Fruit fly (Drosophila melanogaster) whole organism, prepupa: ENCODE data around the gene mv.
A peak's percentile ranks its signal among the peaks of the same experiment; 100 is the strongest.

Experiments
- Blimp-1 ChIP-seq: fragments of 200-800 bp; sonication (Bioruptor generic); optimal IDR thresholded peaks from 3 replicates; lab custom pipeline; 2017; ENCODE audit warnings: missing biosample characterization, missing genetic modification characterization, mild to moderate bottlenecking, moderate library complexity, missing genetic modification reagents
- CG11294 ChIP-seq: fragments of 200-800 bp; sonication (Bioruptor generic); IDR thresholded peaks from 2 replicates; pipeline ENCODE4 v1.3.6; 2022; ENCODE audit warnings: missing biosample characterization, missing genetic modification characterization
- CG11762 ChIP-seq: fragments of 200-800 bp; sonication (Bioruptor generic); optimal IDR thresholded peaks from 3 replicates; lab custom pipeline; 2016; ENCODE audit warnings: missing biosample characterization, missing genetic modification characterization; ENCODE audit not compliant: insufficient read depth
- CG15336 ChIP-seq: fragments of 200-800 bp; sonication (Bioruptor generic); IDR thresholded peaks from 2 replicates; pipeline ENCODE4 v1.3.6; 2022; ENCODE audit warnings: missing biosample characterization, missing genetic modification characterization
- CG1621 ChIP-seq: fragments of 200-800 bp; sonication (Bioruptor generic); optimal IDR thresholded peaks from 3 replicates; lab custom pipeline; 2018; ENCODE audit warnings: missing biosample characterization, mild to moderate bottlenecking, missing genetic modification characterization
- CG3032 ChIP-seq: fragments of 200-800 bp; optimal IDR thresholded peaks from 2 replicates; lab custom pipeline; 2019; ENCODE audit warnings: missing biosample characterization, mild to moderate bottlenecking, missing genetic modification characterization, moderate library complexity
- CG31627 ChIP-seq: fragments of 200-800 bp; sonication (Bioruptor generic); optimal IDR thresholded peaks from 3 replicates; lab custom pipeline; 2016; ENCODE audit warnings: missing biosample characterization, missing genetic modification characterization
- CG32006 ChIP-seq: fragments of 200-800 bp; sonication (Bioruptor generic); optimal IDR thresholded peaks from 3 replicates; lab custom pipeline; 2017; ENCODE audit warnings: missing biosample characterization, mild to moderate bottlenecking, missing genetic modification characterization
- CG34406 ChIP-seq: fragments of 200-800 bp; sonication (Bioruptor generic); optimal IDR thresholded peaks from 3 replicates; lab custom pipeline; 2016; ENCODE audit warnings: missing biosample characterization, missing genetic modification characterization
- CG3919 ChIP-seq: fragments of 200-800 bp; sonication (Bioruptor generic); optimal IDR thresholded peaks from 3 replicates; lab custom pipeline; 2016; ENCODE audit warnings: missing biosample characterization, missing genetic modification characterization
- CG6163 ChIP-seq: fragments of 200-800 bp; sonication (Bioruptor generic); IDR thresholded peaks from 3 replicates; pipeline ENCODE4 v1.3.6; 2022; ENCODE audit warnings: missing biosample characterization, missing genetic modification characterization
- CG6276 ChIP-seq: fragments of 200-800 bp; sonication (Bioruptor generic); optimal IDR thresholded peaks from 2 replicates; lab custom pipeline; 2017; ENCODE audit warnings: missing biosample characterization, mild to moderate bottlenecking, missing genetic modification characterization
- CG6792 ChIP-seq: fragments of 200-800 bp; sonication (Bioruptor generic); optimal IDR thresholded peaks from 3 replicates; lab custom pipeline; 2016; ENCODE audit warnings: missing biosample characterization, missing genetic modification characterization
- CG6808 ChIP-seq: fragments of 200-800 bp; sonication (Bioruptor generic); optimal IDR thresholded peaks from 3 replicates; lab custom pipeline; 2017; ENCODE audit warnings: missing biosample characterization, missing genetic modification characterization, mild to moderate bottlenecking, moderate library complexity, missing genetic modification reagents
- CG6854 ChIP-seq: fragments of 200-800 bp; sonication (Bioruptor generic); optimal IDR thresholded peaks from 2 replicates; lab custom pipeline; 2017; ENCODE audit warnings: missing biosample characterization, mild to moderate bottlenecking, missing genetic modification characterization
- CG7368 ChIP-seq: fragments of 200-800 bp; sonication (Bioruptor generic); optimal IDR thresholded peaks from 3 replicates; lab custom pipeline; 2016; ENCODE audit warnings: missing biosample characterization, missing genetic modification characterization
- CG9139 ChIP-seq: fragments of 200-800 bp; sonication (Bioruptor generic); optimal IDR thresholded peaks from 3 replicates; lab custom pipeline; 2017; ENCODE audit warnings: missing biosample characterization, mild to moderate bottlenecking, missing genetic modification characterization
- Eip75B ChIP-seq: fragments of 200-800 bp; sonication (Bioruptor generic); optimal IDR thresholded peaks from 3 replicates; lab custom pipeline; 2016; ENCODE audit warnings: missing biosample characterization, missing genetic modification characterization
- Eip78C ChIP-seq: fragments of 200-800 bp; sonication (Bioruptor generic); peaks from one replicate; lab custom pipeline; 2016; ENCODE audit warnings: missing biosample characterization, missing genetic modification characterization
- Gug ChIP-seq: fragments of 200-800 bp; sonication (Bioruptor generic); IDR thresholded peaks from 2 replicates; pipeline ENCODE4 v1.3.6; 2022; ENCODE audit warnings: missing biosample characterization, missing genetic modification characterization
- Hr4 ChIP-seq: fragments of 200-800 bp; sonication (Bioruptor generic); optimal IDR thresholded peaks from 3 replicates; lab custom pipeline; 2016; ENCODE audit warnings: missing biosample characterization, missing genetic modification characterization
- Met ChIP-seq: fragments of 200-800 bp; sonication (Bioruptor generic); optimal IDR thresholded peaks from 3 replicates; lab custom pipeline; 2016; ENCODE audit warnings: missing biosample characterization, missing genetic modification characterization
- Smox ChIP-seq: fragments of 200-800 bp; sonication (Bioruptor generic); optimal IDR thresholded peaks from 3 replicates; lab custom pipeline; 2016; ENCODE audit warnings: missing biosample characterization, missing genetic modification characterization
- Sox102F ChIP-seq: fragments of 200-800 bp; sonication (Bioruptor generic); optimal IDR thresholded peaks from 2 replicates; lab custom pipeline; 2016; ENCODE audit warnings: missing biosample characterization, mild to moderate bottlenecking, missing genetic modification characterization
- Sox14 ChIP-seq: fragments of 200-800 bp; sonication (Bioruptor generic); optimal IDR thresholded peaks from 3 replicates; lab custom pipeline; 2016; ENCODE audit warnings: missing biosample characterization, missing genetic modification characterization
- achi ChIP-seq: fragments of 200-800 bp; sonication (Bioruptor generic); optimal IDR thresholded peaks from 3 replicates; lab custom pipeline; 2016; ENCODE audit warnings: missing biosample characterization, missing genetic modification characterization
- acj6 ChIP-seq: fragments of 200-800 bp; sonication (Bioruptor generic); optimal IDR thresholded peaks from 3 replicates; lab custom pipeline; 2016; ENCODE audit warnings: missing biosample characterization, missing genetic modification characterization
- cyc ChIP-seq: fragments of 200-800 bp; sonication (Bioruptor generic); optimal IDR thresholded peaks from 3 replicates; lab custom pipeline; 2016; ENCODE audit warnings: missing biosample characterization, missing genetic modification characterization
- dac ChIP-seq: fragments of 200-800 bp; sonication (Bioruptor generic); optimal IDR thresholded peaks from 2 replicates; lab custom pipeline; 2017; ENCODE audit warnings: missing biosample characterization, mild to moderate bottlenecking, missing genetic modification characterization
- esn ChIP-seq: fragments of 200-800 bp; sonication (Bioruptor generic); optimal IDR thresholded peaks from 2 replicates; lab custom pipeline; 2016; ENCODE audit warnings: missing biosample characterization, mild to moderate bottlenecking, missing genetic modification characterization, moderate library complexity
- fd59A ChIP-seq: fragments of 200-800 bp; sonication (Bioruptor generic); optimal IDR thresholded peaks from 2 replicates; lab custom pipeline; 2017; ENCODE audit warnings: missing biosample characterization, mild to moderate bottlenecking, missing genetic modification characterization, missing genetic modification reagents
- fkh ChIP-seq: fragments of 200-800 bp; sonication (Bioruptor generic); optimal IDR thresholded peaks from 3 replicates; lab custom pipeline; 2017; ENCODE audit warnings: missing biosample characterization, mild to moderate bottlenecking, missing genetic modification characterization, moderate library complexity
- lz ChIP-seq: fragments of 200-800 bp; sonication (Bioruptor generic); optimal IDR thresholded peaks from 3 replicates; lab custom pipeline; 2016; ENCODE audit warnings: missing biosample characterization, missing genetic modification characterization
- net ChIP-seq: fragments of 200-800 bp; sonication (Bioruptor generic); optimal IDR thresholded peaks from 3 replicates; lab custom pipeline; 2016; ENCODE audit warnings: missing biosample characterization, missing genetic modification characterization
- ss ChIP-seq, 2 experiments: fragments of 200-800 bp; sonication (Bioruptor generic); optimal IDR thresholded peaks; 2 replicates in 1 of 2; 3 replicates in 1 of 2; lab custom pipeline; 2017 to 2018; ENCODE audit warnings: mild to moderate bottlenecking in 2 of 2, missing biosample characterization in 2 of 2, missing genetic modification characterization in 2 of 2, moderate library complexity in 1 of 2
- topi ChIP-seq: fragments of 200-800 bp; sonication (Bioruptor generic); optimal IDR thresholded peaks from 3 replicates; lab custom pipeline; 2016; ENCODE audit warnings: missing biosample characterization, missing genetic modification characterization

mv gene

DNA sequence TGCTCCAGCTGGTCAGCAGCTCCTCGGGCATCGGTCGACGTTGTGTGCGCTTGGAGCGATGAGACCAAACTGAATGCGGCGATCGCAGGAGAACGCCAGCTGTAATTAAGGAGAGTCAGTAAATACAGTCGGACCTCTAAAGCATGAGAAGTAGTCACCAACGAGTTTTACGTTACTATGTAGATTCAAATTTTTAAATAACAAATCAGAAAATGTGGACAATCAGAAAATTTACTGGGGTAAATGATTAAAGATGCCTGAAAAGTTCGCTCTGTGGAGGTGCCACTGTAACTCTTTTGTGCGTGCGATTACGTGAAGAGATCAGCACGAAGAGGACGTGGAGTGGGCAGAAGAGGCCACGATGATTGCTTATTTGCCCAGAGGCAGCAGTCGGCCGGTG lies 1.0 kb downstream of the mv start, which contains the start of gene SCOT (continued):
- TF ChIP-seq Sox102F (GFP tag; lab: Kevin White, UChicago) (peak; percentile 92), esn (GFP tag; lab: Kevin White, UChicago) (peak; percentile 93), Sox14 (peak; percentile 98), CG7368 (peak; percentile 93), topi (GFP tag; lab: Kevin White, UChicago) (peak; percentile 87), dac (GFP tag; lab: Kevin White, UChicago) (peak; percentile 92), Eip78C (no peak), Gug (GFP tag; lab: Robert Waterston, UW) (peak; percentile 97), CG15336 (GFP tag; lab: Robert Waterston, UW) (peak; percentile 99), Smox (GFP tag; lab: Kevin White, UChicago) (peak; percentile 89), CG9139 (peak; percentile 77), CG3032 (tag; lab: Kevin White, UChicago) (peak; percentile 92)

- TF ChIP-seq CG6163 (GFP tag; lab: Robert Waterston, UW) (0 out of 3 replicates have a peak, but pooled peaks have one; percentile 10), CG6276 (GFP tag; lab: Kevin White, UChicago) (no peak), Blimp-1 (GFP tag; lab: Kevin White, UChicago) (peak; percentile 94)
Measured at dm6 chr3L:1947463-1948126, 16.4 kb downstream of the mv start, which contains the start of the genes mu2 and Cnb. Gene mu2, minus strand, starts transcription at chr3L:1947475. Gene Cnb, plus strand, starts transcription at chr3L:1947565.

dm6 chr3L:1940843-1941418 lies 23.0 kb downstream of the mv start, which contains the start of gene Mfap1:
Gene Mfap1, plus strand, starts transcription at chr3L:1941068.
- TF ChIP-seq cyc (GFP tag; lab: Kevin White, UChicago) (peak; percentile 0), esn (GFP tag; lab: Kevin White, UChicago) (peak; percentile 8), CG34406 (GFP tag; lab: Kevin White, UChicago) (no peak)

dm6 chr3L:1939983-1940504 lies 23.9 kb downstream of the mv start:
- peak; percentile 17; the same call in 1 of the 2 replicates for TF ChIP-seq CG15336 (GFP tag; lab: Robert Waterston, UW)
- TF ChIP-seq Eip78C = peak; percentile 40
- no peak for TF ChIP-seq CG6163 (GFP tag; lab: Robert Waterston, UW)
- no peak for TF ChIP-seq Hr4
- no peak for TF ChIP-seq CG6808 (GFP tag; lab: Kevin White, UChicago)
- TF ChIP-seq CG6854 = peak; percentile 18
- no peak for TF ChIP-seq fd59A (GFP tag; lab: Kevin White, UChicago)

dm6 chr3L:1938767-1939166 lies 25.2 kb downstream of the mv start, which contains the start of the genes CG46523 and CG5687:
Gene CG46523, minus strand, starts transcription at chr3L:1939103.
Gene CG5687, minus strand, starts transcription at chr3L:1939103.
- no peak for TF ChIP-seq Eip75B (GFP tag; lab: Kevin White, UChicago)
- peak; percentile 58 for TF ChIP-seq Eip78C

- no peak for TF ChIP-seq fkh (GFP tag; lab: Kevin White, UChicago)
- peak; percentile 40 for TF ChIP-seq topi (GFP tag; lab: Kevin White, UChicago)
- TF ChIP-seq CG1621 (tag; lab: Kevin White, UChicago) = no peak
- peak; percentile 9 for TF ChIP-seq CG6276 (GFP tag; lab: Kevin White, UChicago)
- peak; percentile 16 for TF ChIP-seq CG32006 (GFP tag; lab: Kevin White, UChicago)
- peak in 1 of 2 experiments; percentile 27 for TF ChIP-seq ss (GFP tag; optimal IDR thresholded peaks at IDR 0.05; lab: Kevin White, UChicago)
- TF ChIP-seq lz (GFP tag; lab: Kevin White, UChicago) = peak; percentile 20
- TF ChIP-seq CG34406 (GFP tag; lab: Kevin White, UChicago) = no peak
- peak; percentile 38 for TF ChIP-seq CG3919 (GFP tag; lab: Kevin White, UChicago)
- TF ChIP-seq CG6163 (GFP tag; lab: Robert Waterston, UW) = peak; percentile 72; the same call in 2 of the 3 replicates
- no peak for TF ChIP-seq Smox (GFP tag; lab: Kevin White, UChicago)
- no peak for TF ChIP-seq CG11294 (GFP tag; lab: Robert Waterston, UW)
- no peak for TF ChIP-seq CG11762 (GFP tag; lab: Kevin White, UChicago)
- TF ChIP-seq Blimp-1 (GFP tag; lab: Kevin White, UChicago) = no peak
- TF ChIP-seq CG15336 (GFP tag; lab: Robert Waterston, UW) = peak; percentile 38; the same call in 1 of the 2 replicates
- peak; percentile 6 for TF ChIP-seq CG31627 (GFP tag; lab: Kevin White, UChicago)
- TF ChIP-seq net = peak; percentile 11
- TF ChIP-seq CG6854 = no peak
- no peak for TF ChIP-seq dac (GFP tag; lab: Kevin White, UChicago)
- TF ChIP-seq acj6 (GFP tag; lab: Kevin White, UChicago) = peak; percentile 16
- TF ChIP-seq Eip78C = peak; percentile 84
- TF ChIP-seq esn (GFP tag; lab: Kevin White, UChicago) = peak; percentile 43
- TF ChIP-seq Hr4 = peak; percentile 25
- peak; percentile 12 for TF ChIP-seq achi (GFP tag; lab: Kevin White, UChicago)
- peak; percentile 33 for TF ChIP-seq Met (GFP tag; lab: Kevin White, UChicago)
- TF ChIP-seq CG6792 = peak; percentile 36
Measured at dm6 chr3L:1937469-1937868, 26.5 kb downstream of the mv start.
